Fruit fly (Drosophila melanogaster) whole organism, larva: ENCODE measurements around the gene AnxB11.

ENCODE experiments used
- noc ChIP-seq: fragments of 200-800 bp; sonication (Bioruptor generic); optimal IDR thresholded peaks from 3 replicates; lab custom pipeline; 2019; ENCODE audit warnings: missing biosample characterization, mild to moderate bottlenecking, missing genetic modification characterization, moderate library complexity

The AnxB11 gene

dm6 chrX:16420878-16421277, 1.2 kb downstream of the AnxB11 start:
- no peak for TF ChIP-seq noc

dm6 chrX:16420048-16420447, 2.0 kb downstream of the AnxB11 start:
- TF ChIP-seq noc, result no peak

dm6 chrX:16414451-16415368, 7.4 kb downstream of the AnxB11 start, which contains the start of gene Traf-like:
Gene Traf-like, plus strand, starts transcription at chrX:16415046.
- peak; percentile 48 for TF ChIP-seq noc

- no peak for TF ChIP-seq noc
Measured at dm6 chrX:16406083-16406482, 16.0 kb downstream of the AnxB11 start.

- no peak for TF ChIP-seq noc
Measured at dm6 chrX:16405209-16405608, 16.9 kb downstream of the AnxB11 start, which contains the start of gene CG4301. Gene CG4301, plus strand, starts transcription at chrX:16405509.

- TF ChIP-seq noc, result no peak
Measured at dm6 chrX:16404803-16405202, 17.3 kb downstream of the AnxB11 start, which contains the start of gene CG9981. Gene CG9981, minus strand, starts transcription at chrX:16405122.

- peak; percentile 86 for TF ChIP-seq noc
Measured at dm6 chrX:16403811-16404420, 18.1 kb downstream of the AnxB11 start.

dm6 chrX:16391397-16391796, 30.7 kb downstream of the AnxB11 start, which contains the start of the genes TH1 and mei-41:
Gene TH1, minus strand, starts transcription at chrX:16391438.
Gene mei-41, plus strand, starts transcription at chrX:16391698.
- no peak for TF ChIP-seq noc

- peak; percentile 83 for TF ChIP-seq noc
Measured at dm6 chrX:16385942-16386392, 36.1 kb downstream of the AnxB11 start.

dm6 chrX:16384843-16385726, 37.0 kb downstream of the AnxB11 start, which contains the start of the genes CG9992 and CG4239:
Gene CG9992, minus strand, starts transcription at chrX:16384908.
Gene CG4239, plus strand, starts transcription at chrX:16385278.
- TF ChIP-seq noc, result no peak

- peak; percentile 90 for TF ChIP-seq noc
Measured at dm6 chrX:16383667-16384515, 38.2 kb downstream of the AnxB11 start.

- no peak for TF ChIP-seq noc
Measured at dm6 chrX:16374059-16374458, 48.0 kb downstream of the AnxB11 start.

dm6 chrX:16373541-16373940, 48.5 kb downstream of the AnxB11 start:
- no peak for TF ChIP-seq noc

- TF ChIP-seq noc, result no peak
Measured at dm6 chrX:16372492-16373350, 49.3 kb downstream of the AnxB11 start, which contains the start of gene Fur2. Gene Fur2, plus strand, starts transcription at chrX:16373086.
